Worm (Caenorhabditis elegans): ENCODE measurements around the gene cutl-21.

The cutl-21 gene

ce11 chrX:974499-975235 lies 29.5 kb upstream of the cutl-21 start, which contains the start of gene vps-45:
Gene vps-45, minus strand, starts transcription at chrX:974848.
- TF ChIP-seq fkh-2 (tag; optimal IDR thresholded peaks at IDR 0.05) (no peak), hmg-11 (tag; optimal IDR thresholded peaks at IDR 0.05) (peak; percentile 81), R02D3.7 (tag; optimal IDR thresholded peaks at IDR 0.05) (no peak), ztf-11 (tag; optimal IDR thresholded peaks at IDR 0.05) (no peak), aly-2 (tag; optimal IDR thresholded peaks at IDR 0.05) (no peak), egl-27 (tag; optimal IDR thresholded peaks at IDR 0.05) (no peak), lin-39 (tag; optimal IDR thresholded peaks at IDR 0.05) (peak; percentile 23), pqm-1 (tag; optimal IDR thresholded peaks at IDR 0.05) (peak; percentile 7), pha-4 (tag; optimal IDR thresholded peaks at IDR 0.05) (peak; percentile 53), snpc-4 (tag; optimal IDR thresholded peaks at IDR 0.05) (peak; percentile 61), ama-1 (optimal IDR thresholded peaks at IDR 0.05) (no peak), nhr-28 (tag; optimal IDR thresholded peaks at IDR 0.05) (no peak), ceh-28 (tag; optimal IDR thresholded peaks at IDR 0.05) (peak; percentile 39), elt-2 (tag; optimal IDR thresholded peaks at IDR 0.05) (peak; percentile 34), nfya-1 (tag; optimal IDR thresholded peaks at IDR 0.05; ENCODE audit: insufficient read depth) (peak; percentile 78), lin-15B (tag; optimal IDR thresholded peaks at IDR 0.05) (peak; percentile 32), skn-1 (tag; optimal IDR thresholded peaks at IDR 0.05) (peak; percentile 43), nhr-237 (tag; optimal IDR thresholded peaks at IDR 0.05) (no peak), nhr-23 (tag; optimal IDR thresholded peaks at IDR 0.05) (peak; percentile 9), lsy-12 (tag; optimal IDR thresholded peaks at IDR 0.05) (no peak)

ce11 chrX:975236-975535 lies 29.0 kb upstream of the cutl-21 start:
- TF ChIP-seq egl-5 (tag; optimal IDR thresholded peaks at IDR 0.05) (no peak), fkh-2 (tag; optimal IDR thresholded peaks at IDR 0.05) (no peak)

ce11 chrX:977958-978686 lies 26.0 kb upstream of the cutl-21 start, which contains the start of gene abhd-3.2:
Gene abhd-3.2, minus strand, starts transcription at chrX:978008.
- TF ChIP-seq pqm-1 (tag; optimal IDR thresholded peaks at IDR 0.05) = peak; percentile 100
- TF ChIP-seq elt-2 (tag; optimal IDR thresholded peaks at IDR 0.05) = peak; percentile 100
- no peak for TF ChIP-seq lsy-12 (tag; optimal IDR thresholded peaks at IDR 0.05)
- TF ChIP-seq fkh-10 (GFP tag; optimal IDR thresholded peaks at IDR 0.05) = no peak
- peak in 2 of 3 experiments; percentile 59 to 77 for TF ChIP-seq elt-3 (tag; optimal IDR thresholded peaks at IDR 0.05)
- no peak for TF ChIP-seq mdl-1 (tag; optimal IDR thresholded peaks at IDR 0.05)
- peak; percentile 70 for TF ChIP-seq fos-1 (tag; optimal IDR thresholded peaks at IDR 0.05)
- TF ChIP-seq mml-1 (tag; optimal IDR thresholded peaks at IDR 0.05) = no peak
- TF ChIP-seq tbx-2 (tag; optimal IDR thresholded peaks at IDR 0.05) = no peak
- TF ChIP-seq nhr-12 (tag; optimal IDR thresholded peaks at IDR 0.05) = no peak
- TF ChIP-seq snpc-4 (tag; optimal IDR thresholded peaks at IDR 0.05) = no peak
- TF ChIP-seq nhr-43 (tag; optimal IDR thresholded peaks at IDR 0.05; ENCODE audit: poor library complexity, severe bottlenecking) = no peak
- no peak for TF ChIP-seq ztf-4 (tag; optimal IDR thresholded peaks at IDR 0.05)
- TF ChIP-seq sea-2 (GFP tag; optimal IDR thresholded peaks at IDR 0.05) = no peak
- TF ChIP-seq nhr-76 (tag; optimal IDR thresholded peaks at IDR 0.05) = no peak
- no peak for TF ChIP-seq R02D3.7 (tag; optimal IDR thresholded peaks at IDR 0.05)
- TF ChIP-seq zag-1 (tag; optimal IDR thresholded peaks at IDR 0.05) = no peak
- TF ChIP-seq jun-1 (tag; optimal IDR thresholded peaks at IDR 0.05) = peak; percentile 84
- TF ChIP-seq nhr-67 (tag; optimal IDR thresholded peaks at IDR 0.05) = no peak
- no peak for TF ChIP-seq nhr-77 (tag; optimal IDR thresholded peaks at IDR 0.05)
- TF ChIP-seq ceh-82 (tag; optimal IDR thresholded peaks at IDR 0.05) = no peak
- no peak for TF ChIP-seq hmg-11 (tag; optimal IDR thresholded peaks at IDR 0.05)
- TF ChIP-seq nfya-1 (tag; optimal IDR thresholded peaks at IDR 0.05; ENCODE audit: insufficient read depth) = peak; percentile 10
- TF ChIP-seq eor-1 (tag; optimal IDR thresholded peaks at IDR 0.05) = no peak
- no peak for TF ChIP-seq egl-5 (tag; optimal IDR thresholded peaks at IDR 0.05)
- TF ChIP-seq ceh-28 (tag; optimal IDR thresholded peaks at IDR 0.05) = peak; percentile 15
- no peak for TF ChIP-seq lin-15B (tag; optimal IDR thresholded peaks at IDR 0.05)
- no peak for TF ChIP-seq unc-62 (GFP tag; optimal IDR thresholded peaks at IDR 0.05)
- no peak for TF ChIP-seq nhr-25 (tag; optimal IDR thresholded peaks at IDR 0.05)
- TF ChIP-seq daf-12 (tag; optimal IDR thresholded peaks at IDR 0.05) = no peak
- TF ChIP-seq pha-4 (tag; optimal IDR thresholded peaks at IDR 0.05) = peak; percentile 73
- TF ChIP-seq nhr-11 (tag; optimal IDR thresholded peaks at IDR 0.05) = no peak
- no peak for TF ChIP-seq ceh-9 (tag; optimal IDR thresholded peaks at IDR 0.05)
